Worm (Caenorhabditis elegans) whole organism, early embryonic: Measurements from ENCODE around the gene Y54G9A.5.

Experiments used
- B0310.2 ChIP-seq: sonication (generic microtip); optimal IDR thresholded peaks from 2 replicates; lab custom pipeline; 2016; ENCODE audit warnings: mild to moderate bottlenecking, missing genetic modification characterization, missing compliant biosample characterization
- F13C5.2 ChIP-seq: sonication (generic microtip); optimal IDR thresholded peaks from 2 replicates; lab custom pipeline; 2017; ENCODE audit warnings: mild to moderate bottlenecking, missing genetic modification characterization, inconsistent platforms, missing compliant biosample characterization
- aly-1 ChIP-seq: sonication (generic microtip); optimal IDR thresholded peaks from 2 replicates; lab custom pipeline; 2016; ENCODE audit warnings: missing genetic modification characterization, missing compliant biosample characterization
- ama-1 ChIP-seq: fragments of 150-350 bp; optimal IDR thresholded peaks from 2 replicates; lab custom pipeline; 2014
- ceh-13 ChIP-seq: fragments of 200-800 bp; sonication (Bioruptor generic); optimal IDR thresholded peaks from 2 replicates; lab custom pipeline; 2018; ENCODE audit warnings: mild to moderate bottlenecking, missing genetic modification characterization, missing compliant biosample characterization
- ceh-36 ChIP-seq: sonication (generic microtip); optimal IDR thresholded peaks from 2 replicates; lab custom pipeline; 2016; ENCODE audit warnings: missing genetic modification characterization, inconsistent platforms, missing compliant biosample characterization
- ets-7 ChIP-seq: sonication (generic microtip); optimal IDR thresholded peaks from 2 replicates; lab custom pipeline; 2016; ENCODE audit warnings: missing genotype, missing genetic modification characterization, missing compliant biosample characterization
- flt-1 ChIP-seq: fragments of 200-800 bp; sonication (Bioruptor generic); IDR thresholded peaks from 2 replicates; pipeline ENCODE4 v1.3.6; 2022; ENCODE audit warnings: missing genetic modification characterization, missing compliant biosample characterization
- hmbx-1 ChIP-seq: sonication (generic microtip); optimal IDR thresholded peaks from 2 replicates; lab custom pipeline; 2016; ENCODE audit warnings: mild to moderate bottlenecking, missing genetic modification characterization, missing compliant biosample characterization
- hmg-4 ChIP-seq: fragments of 200-800 bp; sonication (Bioruptor generic); optimal IDR thresholded peaks from 2 replicates; lab custom pipeline; 2018; ENCODE audit warnings: mild to moderate bottlenecking, missing genetic modification characterization, missing compliant biosample characterization
- hnd-1 ChIP-seq: sonication (generic microtip); optimal IDR thresholded peaks from 2 replicates; lab custom pipeline; 2016; ENCODE audit warnings: missing genetic modification characterization, missing compliant biosample characterization
- pes-1 ChIP-seq: fragments of 200-800 bp; sonication (Bioruptor generic); IDR thresholded peaks from 2 replicates; pipeline ENCODE4 v1.3.6; 2022; ENCODE audit warnings: missing genetic modification reagents, missing genetic modification characterization, missing compliant biosample characterization
- scrt-1 ChIP-seq: fragments of 200-800 bp; sonication (Bioruptor generic); IDR thresholded peaks from 2 replicates; pipeline ENCODE4 v1.3.6; 2022; ENCODE audit warnings: missing genetic modification characterization, missing compliant biosample characterization
- sea-1 ChIP-seq: fragments of 200-800 bp; sonication (Bioruptor generic); conservative IDR thresholded peaks from 2 replicates; pipeline ENCODE4 v1.3.6; 2022; ENCODE audit warnings: missing genetic modification characterization, missing compliant biosample characterization
- tbx-11 ChIP-seq: fragments of 200-800 bp; sonication (Bioruptor generic); IDR thresholded peaks from 2 replicates; pipeline ENCODE4 v1.3.6; 2022; ENCODE audit warnings: missing genetic modification characterization, missing compliant biosample characterization
- tbx-37 ChIP-seq: fragments of 200-800 bp; sonication (Bioruptor generic); conservative IDR thresholded peaks from 2 replicates; pipeline ENCODE4 v1.3.6; 2022; ENCODE audit warnings: missing genetic modification reagents, missing genetic modification characterization, missing compliant biosample characterization
- tra-4 ChIP-seq: sonication (generic microtip); optimal IDR thresholded peaks from 2 replicates; lab custom pipeline; 2017; ENCODE audit warnings: missing genetic modification characterization, missing compliant biosample characterization

Gene Y54G9A.5

DNA sequence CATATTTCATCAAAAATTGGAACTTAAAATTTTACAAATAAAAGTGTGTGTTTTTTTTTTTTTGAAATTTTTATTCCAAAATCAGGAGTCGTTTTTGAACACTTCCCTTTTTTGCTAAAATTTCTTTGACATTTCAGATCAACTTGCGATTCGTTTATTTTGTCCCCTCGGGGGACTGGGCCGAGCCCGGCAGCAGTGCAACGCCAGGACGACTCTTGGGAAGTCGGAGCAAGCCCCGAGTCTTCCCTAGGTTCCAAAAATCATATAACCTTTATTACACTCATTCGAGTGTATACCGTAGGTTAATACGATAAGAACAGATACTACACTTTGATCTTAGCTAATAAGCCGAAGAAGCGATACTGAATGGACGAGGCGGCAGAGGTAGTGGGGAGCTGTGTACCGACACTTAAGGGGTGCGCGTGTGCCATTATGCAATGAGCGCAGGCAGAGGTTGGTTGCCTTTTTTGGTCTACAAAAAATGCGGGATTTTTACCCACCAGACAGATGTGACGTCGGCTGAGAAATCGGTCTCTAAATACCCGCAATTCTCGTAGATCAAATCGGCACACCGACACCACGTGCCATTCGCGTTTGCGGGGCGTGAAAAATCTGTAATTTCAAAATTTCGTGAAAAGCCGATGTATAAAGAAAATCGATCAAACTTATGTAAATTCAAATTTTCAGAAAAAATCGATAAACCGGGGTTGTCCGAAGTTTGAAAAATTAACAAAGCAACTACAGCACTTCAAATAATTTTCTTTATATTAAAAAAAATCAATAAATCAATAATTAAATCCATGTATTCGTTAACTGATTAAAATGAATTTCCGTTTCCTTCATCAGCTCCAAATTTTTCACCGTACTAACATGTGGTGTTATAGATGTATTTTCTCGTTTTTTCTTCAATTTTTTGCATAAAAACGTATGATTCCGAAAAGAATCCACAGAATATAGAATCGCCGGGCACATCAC is 5.1 kb upstream of the Y54G9A.5 start:
- TF ChIP-seq F13C5.2 (tag; lab: Kevin White, UChicago) = no peak
- no peak for TF ChIP-seq tbx-37 (GFP tag; lab: Robert Waterston, UW)
- TF ChIP-seq ceh-13 (GFP tag; lab: Kevin White, UChicago) = no peak
- TF ChIP-seq ama-1 (lab: Kevin White, UChicago) = no peak
- no peak for TF ChIP-seq aly-1 (tag; lab: Kevin White, UChicago)
- no peak for TF ChIP-seq flt-1 (GFP tag; lab: Robert Waterston, UW)
- TF ChIP-seq hnd-1 (tag; lab: Kevin White, UChicago) = no peak
- TF ChIP-seq pes-1 (GFP tag; lab: Robert Waterston, UW) = no peak
- TF ChIP-seq B0310.2 (tag; lab: Kevin White, UChicago) = no peak
- no peak for TF ChIP-seq ceh-36
- no peak for TF ChIP-seq tra-4
- TF ChIP-seq sea-1 (GFP tag; lab: Robert Waterston, UW) = no peak

DNA sequence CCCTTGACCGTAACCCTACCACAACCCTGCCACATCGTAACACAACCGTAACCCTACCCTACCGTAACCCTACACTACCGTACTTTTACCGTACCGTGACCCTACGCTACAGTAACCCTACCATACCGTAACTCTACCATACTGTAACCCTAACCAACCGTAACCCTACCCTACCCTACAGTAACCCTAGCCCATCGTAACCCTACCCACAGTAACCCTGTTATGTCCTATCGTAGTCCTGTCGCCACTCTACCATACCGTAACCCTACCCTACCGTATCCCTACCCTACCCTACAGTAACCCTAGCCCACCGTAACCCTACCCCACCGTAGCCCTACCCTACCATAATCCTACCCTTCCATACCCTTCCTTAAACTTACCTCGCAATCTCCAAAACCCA is 2.2 kb upstream of the Y54G9A.5 start:
- TF ChIP-seq tra-4 (no peak), B0310.2 (tag; lab: Kevin White, UChicago) (no peak), tbx-37 (GFP tag; lab: Robert Waterston, UW) (no peak), hmbx-1 (no peak), ceh-13 (GFP tag; lab: Kevin White, UChicago) (no peak), sea-1 (GFP tag; lab: Robert Waterston, UW) (no peak), aly-1 (tag; lab: Kevin White, UChicago) (no peak), ama-1 (lab: Kevin White, UChicago) (no peak), pes-1 (GFP tag; lab: Robert Waterston, UW) (no peak), hmg-4 (GFP tag; lab: Kevin White, UChicago) (no peak)

DNA sequence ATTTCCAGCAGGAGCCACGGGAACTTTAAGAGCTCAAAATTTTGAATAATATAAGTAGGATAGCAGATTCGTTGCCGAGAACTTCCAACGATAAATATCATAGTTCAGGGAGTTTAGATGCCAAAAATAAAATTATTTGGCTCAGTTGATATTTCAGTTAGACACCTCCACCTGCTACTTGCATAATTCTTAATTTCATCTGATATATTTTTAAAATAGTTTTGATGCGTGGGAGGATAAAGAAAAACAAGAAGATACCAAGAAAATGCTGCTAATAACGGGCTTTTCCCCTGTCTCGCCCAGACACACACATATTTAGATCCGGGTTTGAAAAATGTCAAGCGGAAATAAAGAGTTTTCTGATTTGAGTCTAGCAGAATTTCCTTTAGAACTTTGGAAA is 1.6 kb upstream of the Y54G9A.5 start, which contains the start of gene sre-46:
Gene sre-46, minus strand, starts transcription at position 101 of the 400 bp plus-strand sequence.
- TF ChIP-seq hmbx-1 = no peak
- no peak for TF ChIP-seq tra-4
- TF ChIP-seq B0310.2 (tag; lab: Kevin White, UChicago) = no peak
- no peak for TF ChIP-seq pes-1 (GFP tag; lab: Robert Waterston, UW)
- TF ChIP-seq scrt-1 = no peak
- TF ChIP-seq ama-1 (lab: Kevin White, UChicago) = no peak
- TF ChIP-seq aly-1 (tag; lab: Kevin White, UChicago) = no peak
- TF ChIP-seq hmg-4 (GFP tag; lab: Kevin White, UChicago) = no peak
- no peak for TF ChIP-seq sea-1 (GFP tag; lab: Robert Waterston, UW)
- TF ChIP-seq ceh-36 = no peak
- TF ChIP-seq F13C5.2 (tag; lab: Kevin White, UChicago) = no peak
- no peak for TF ChIP-seq flt-1 (GFP tag; lab: Robert Waterston, UW)
- TF ChIP-seq tbx-11 = no peak
- TF ChIP-seq tbx-37 (GFP tag; lab: Robert Waterston, UW) = no peak
- no peak for TF ChIP-seq hnd-1 (tag; lab: Kevin White, UChicago)
- no peak for TF ChIP-seq ets-7 (tag; lab: Kevin White, UChicago)
- no peak for TF ChIP-seq ceh-13 (GFP tag; lab: Kevin White, UChicago)

DNA sequence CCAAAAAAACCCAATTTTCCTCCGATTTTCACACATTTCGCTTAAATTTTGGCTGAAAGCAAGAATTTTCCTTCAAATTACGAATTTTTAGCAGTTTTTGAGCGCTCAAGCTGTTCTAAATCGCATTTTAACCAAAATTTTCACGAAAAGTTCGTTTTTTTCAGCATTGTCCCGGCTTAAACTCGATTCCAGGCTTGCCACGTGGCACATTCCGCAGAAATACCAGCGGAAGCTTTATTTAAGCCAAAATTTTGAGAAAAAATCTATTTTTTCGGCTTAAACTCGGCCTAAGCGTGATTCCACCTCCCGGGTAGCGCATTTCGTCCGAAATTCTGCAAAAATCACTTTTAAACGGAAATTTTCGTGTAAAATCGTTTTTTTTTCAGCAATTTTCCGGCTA is 947 bp downstream of the Y54G9A.5 start:
- TF ChIP-seq sea-1 (GFP tag; lab: Robert Waterston, UW) (no peak), ets-7 (tag; lab: Kevin White, UChicago) (no peak), hmg-4 (GFP tag; lab: Kevin White, UChicago) (no peak), aly-1 (tag; lab: Kevin White, UChicago) (no peak), tbx-11 (no peak)

DNA sequence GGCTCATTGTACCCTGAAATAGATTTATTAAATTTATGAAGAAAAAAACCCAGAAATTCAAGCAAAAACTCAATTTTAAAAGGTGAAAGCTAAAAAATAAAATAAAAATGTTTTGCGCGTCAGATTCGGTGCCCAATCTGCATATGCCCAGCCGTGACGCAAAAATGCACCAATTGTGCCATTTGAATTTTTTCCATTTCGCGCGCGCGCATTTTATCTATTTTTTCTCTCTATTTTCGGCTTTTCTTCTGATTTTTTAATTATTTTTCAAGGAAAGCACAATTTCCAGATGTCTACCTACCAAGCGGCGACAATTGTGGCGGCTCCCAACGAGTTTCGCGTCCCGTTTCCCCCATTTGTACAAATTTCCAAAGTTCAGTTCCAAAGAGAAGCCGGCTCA is 3.0 kb downstream of the Y54G9A.5 start, which contains the start of the genes Y54G9A.7 and bub-3:
Gene Y54G9A.7, minus strand, starts transcription at position 7 of the 400 bp plus-strand sequence.
Gene bub-3, plus strand, starts transcription at position 270 of the 400 bp plus-strand sequence.
- TF ChIP-seq hmg-4 (GFP tag; lab: Kevin White, UChicago) (no peak), ama-1 (lab: Kevin White, UChicago) (no peak), F13C5.2 (tag; lab: Kevin White, UChicago) (no peak), B0310.2 (tag; lab: Kevin White, UChicago) (no peak), scrt-1 (no peak), ets-7 (tag; lab: Kevin White, UChicago) (no peak), tbx-11 (no peak), pes-1 (GFP tag; lab: Robert Waterston, UW) (no peak), hmbx-1 (no peak), ceh-36 (no peak), hnd-1 (tag; lab: Kevin White, UChicago) (no peak), flt-1 (GFP tag; lab: Robert Waterston, UW) (no peak), sea-1 (GFP tag; lab: Robert Waterston, UW) (no peak)

DNA sequence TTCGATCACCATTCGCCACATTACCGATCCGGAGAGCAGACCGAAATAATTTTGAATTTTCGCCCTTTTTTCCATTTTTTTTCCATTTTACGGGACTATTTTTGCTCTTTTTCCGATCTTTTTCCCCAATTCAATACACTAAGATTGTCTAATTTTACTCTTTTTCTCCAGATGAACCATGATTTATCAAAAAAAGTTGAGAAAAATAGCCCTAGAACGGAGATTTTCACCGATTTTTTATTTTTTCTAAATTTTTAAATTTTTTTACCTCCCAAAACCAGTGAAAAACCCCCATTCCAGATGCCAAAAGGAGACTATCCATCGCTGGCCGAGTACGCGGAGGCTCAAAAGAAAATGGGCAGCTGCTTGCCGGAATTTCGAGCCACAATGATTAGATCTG is 6.6 kb downstream of the Y54G9A.5 start, which contains the start of gene Y54G9A.9:
Gene Y54G9A.9, plus strand, starts transcription at position 301 of the 400 bp plus-strand sequence.
- TF ChIP-seq flt-1 (GFP tag; lab: Robert Waterston, UW) (no peak), tbx-37 (GFP tag; lab: Robert Waterston, UW) (no peak), ama-1 (lab: Kevin White, UChicago) (no peak), pes-1 (GFP tag; lab: Robert Waterston, UW) (no peak), ceh-36 (no peak), tra-4 (no peak), scrt-1 (no peak), B0310.2 (tag; lab: Kevin White, UChicago) (no peak), hmbx-1 (no peak), F13C5.2 (tag; lab: Kevin White, UChicago) (no peak), sea-1 (GFP tag; lab: Robert Waterston, UW) (no peak)

DNA sequence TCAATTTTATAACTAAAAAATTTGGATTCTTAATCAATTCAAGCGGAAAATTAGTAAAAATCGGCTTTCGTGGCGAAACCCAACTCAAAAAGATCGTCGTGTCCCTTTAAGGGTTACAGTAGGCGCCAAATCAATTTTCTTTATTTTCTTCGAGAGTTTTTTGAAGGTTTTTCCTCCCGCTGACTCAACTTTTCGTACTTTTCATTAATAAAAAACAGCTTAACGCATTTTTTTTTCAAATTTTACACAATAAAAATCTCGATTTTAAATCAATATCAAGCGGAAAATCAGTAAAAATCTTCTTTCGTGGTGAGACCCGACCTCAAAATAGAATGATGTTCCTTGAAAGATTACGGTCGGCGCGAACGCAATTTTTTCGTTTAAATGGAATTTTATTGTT is 9.3 kb downstream of the Y54G9A.5 start:
- TF ChIP-seq ama-1 (lab: Kevin White, UChicago) (no peak), F13C5.2 (tag; lab: Kevin White, UChicago) (no peak), aly-1 (tag; lab: Kevin White, UChicago) (no peak), tbx-37 (GFP tag; lab: Robert Waterston, UW) (no peak), flt-1 (GFP tag; lab: Robert Waterston, UW) (no peak)
